Worm (Caenorhabditis elegans) whole organism, late embryonic: ENCODE measurements around the gene npr-15.

ENCODE experiments used
- F13H6.1 ChIP-seq: sonication (generic microtip); optimal IDR thresholded peaks from 2 replicates; lab custom pipeline; 2016; ENCODE audit warnings: missing genetic modification characterization, missing compliant biosample characterization
- K02D7.2 ChIP-seq: sonication (generic microtip); optimal IDR thresholded peaks from 2 replicates; lab custom pipeline; 2017; ENCODE audit warnings: mild to moderate bottlenecking, missing genetic modification characterization, missing compliant biosample characterization
- Y22D7AL.16 ChIP-seq: sonication (generic microtip); optimal IDR thresholded peaks from 2 replicates; lab custom pipeline; 2016; ENCODE audit warnings: missing genetic modification characterization, missing compliant biosample characterization
- ama-1 ChIP-seq: fragments of 150-350 bp; optimal IDR thresholded peaks from 2 replicates; lab custom pipeline; 2014
- ceh-2 ChIP-seq: sonication (generic microtip); optimal IDR thresholded peaks from 2 replicates; lab custom pipeline; 2016; ENCODE audit warnings: missing genotype, missing genetic modification characterization, missing compliant biosample characterization
- odd-2 ChIP-seq: sonication (generic microtip); optimal IDR thresholded peaks from 2 replicates; lab custom pipeline; 2017; ENCODE audit warnings: antibody characterized with exemption, mild to moderate bottlenecking, missing genetic modification characterization, missing compliant biosample characterization
- pat-9 ChIP-seq: fragments of 200-800 bp; sonication (Bioruptor generic); optimal IDR thresholded peaks from 2 replicates; lab custom pipeline; 2018; ENCODE audit warnings: mild to moderate bottlenecking, missing genetic modification characterization, moderate library complexity, missing compliant biosample characterization
- pqm-1 ChIP-seq: sonication (generic microtip); optimal IDR thresholded peaks from 2 replicates; lab custom pipeline; 2016; ENCODE audit warnings: missing genetic modification characterization, missing compliant biosample characterization
- unc-3 ChIP-seq, 2 experiments: fragments of 200-800 bp in 1 of 2; sonication (Bioruptor generic) in 1 of 2; sonication (generic microtip) in 1 of 2; conservative IDR thresholded peaks in 1 of 2; optimal IDR thresholded peaks in 1 of 2; 2 replicates each; pipeline versions ENCODE4 v1.3.6 to Lab custom; 2016 to 2022; ENCODE audit warnings: missing compliant biosample characterization in 2 of 2, missing genetic modification characterization in 2 of 2, missing genetic modification reagents in 1 of 2

DNA sequence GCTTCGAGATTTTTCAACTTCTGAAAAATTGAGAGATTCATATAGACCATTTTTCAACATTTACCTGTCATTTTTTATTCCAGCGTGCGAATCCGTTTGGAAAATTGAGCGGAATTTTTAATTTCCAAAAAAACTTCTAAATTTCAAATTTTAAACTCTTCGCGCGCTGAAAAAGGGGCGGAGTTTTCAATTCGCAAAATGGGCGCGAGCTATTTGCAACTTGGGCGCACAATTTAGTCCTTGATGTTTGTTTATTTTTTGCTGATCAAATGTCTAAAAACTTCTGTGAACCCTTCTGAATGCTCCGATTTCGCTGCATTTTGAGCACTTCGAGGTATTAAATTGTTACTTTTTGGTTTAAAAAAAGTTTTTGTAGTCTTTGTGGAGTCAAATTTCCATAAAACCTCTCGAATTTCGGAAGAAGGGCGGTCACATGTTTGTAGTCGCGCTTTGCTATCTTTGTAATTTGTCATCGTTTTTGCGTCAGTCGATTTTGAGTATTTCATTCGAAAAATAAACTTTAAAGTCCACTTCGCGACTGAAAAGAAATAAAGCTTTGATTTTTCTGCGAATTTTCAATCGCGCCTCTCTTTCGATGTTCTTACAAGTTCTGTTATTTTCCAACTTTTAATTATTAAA is 43.7 kb downstream of the npr-15 start, which contains the start of the genes madf-8 and gsr-1:
- TF ChIP-seq Y22D7AL.16 (tag; lab: Kevin White, UChicago) (no peak), pqm-1 (no peak), F13H6.1 (tag; lab: Kevin White, UChicago) (no peak), ceh-2 (tag; lab: Kevin White, UChicago) (no peak), ama-1 (no peak), unc-3 (GFP tag; conservative IDR thresholded peaks at IDR 0.05; lab: Robert Waterston, UW) (no peak), unc-3 (tag; optimal IDR thresholded peaks at IDR 0.05; lab: Kevin White, UChicago) (no peak), K02D7.2 (tag; lab: Kevin White, UChicago) (no peak), odd-2 (tag; lab: Kevin White, UChicago) (no peak), pat-9 (tag; lab: Kevin White, UChicago) (no peak)
